Fruit fly (Drosophila melanogaster) whole organism, adult: ENCODE results near the gene CG42671.

Source experiments
- CG33017 ChIP-seq: fragments of 200-800 bp; sonication (Bioruptor generic); optimal IDR thresholded peaks from 2 replicates; lab custom pipeline; 2018; ENCODE audit warnings: missing biosample characterization, mild to moderate bottlenecking, missing genetic modification characterization, moderate library complexity
- CG7045 ChIP-seq: fragments of 200-800 bp; sonication (Bioruptor generic); optimal IDR thresholded peaks from 2 replicates; lab custom pipeline; 2017; ENCODE audit warnings: missing biosample characterization, mild to moderate bottlenecking, missing genetic modification characterization
- CG7101 ChIP-seq: fragments of 200-800 bp; sonication (Bioruptor generic); optimal IDR thresholded peaks from 2 replicates; lab custom pipeline; 2018; ENCODE audit warnings: missing biosample characterization, mild to moderate bottlenecking, missing genetic modification characterization, moderate library complexity
- Hr96 ChIP-seq: fragments of 200-800 bp; sonication (Bioruptor generic); optimal IDR thresholded peaks from 2 replicates; lab custom pipeline; 2016; ENCODE audit warnings: missing biosample characterization, missing genetic modification characterization
- Mnt ChIP-seq: fragments of 200-800 bp; sonication (Bioruptor generic); optimal IDR thresholded peaks from 2 replicates; lab custom pipeline; 2016; ENCODE audit warnings: missing biosample characterization, mild to moderate bottlenecking, missing genetic modification characterization
- bab1 ChIP-seq: fragments of 200-800 bp; sonication (Bioruptor generic); optimal IDR thresholded peaks from 3 replicates; lab custom pipeline; 2019; ENCODE audit warnings: missing biosample characterization, mild to moderate bottlenecking, missing genetic modification characterization, moderate library complexity
- cnc ChIP-seq, 2 experiments: fragments of >200 bp; optimal IDR thresholded peaks; 2 replicates each; lab custom pipeline; 2017
- kay ChIP-seq: fragments of 200-800 bp; sonication (Bioruptor generic); peaks from one replicate; lab custom pipeline; 2016; ENCODE audit warnings: missing biosample characterization, missing genetic modification characterization, borderline replicate concordance
- pad ChIP-seq: fragments of 200-800 bp; sonication (Bioruptor generic); optimal IDR thresholded peaks from 3 replicates; lab custom pipeline; 2017; ENCODE audit warnings: missing biosample characterization, missing genetic modification characterization, mild to moderate bottlenecking, moderate library complexity, missing genetic modification reagents

- no peak for TF ChIP-seq pad (GFP tag; lab: Kevin White, UChicago)
- no peak for TF ChIP-seq CG7045 (GFP tag; lab: Kevin White, UChicago)
- no peak for TF ChIP-seq bab1 (GFP tag; lab: Kevin White, UChicago)
- TF ChIP-seq Hr96 (GFP tag; lab: Kevin White, UChicago): no peak
- no peak for TF ChIP-seq Mnt (GFP tag; lab: Kevin White, UChicago)
- no peak for TF ChIP-seq CG7101 (tag; lab: Kevin White, UChicago)
- no peak for TF ChIP-seq kay (GFP tag; lab: Kevin White, UChicago)
- TF ChIP-seq CG33017 (tag; lab: Kevin White, UChicago): no peak
- TF ChIP-seq cnc (optimal IDR thresholded peaks at IDR 0.05; lab: Kevin White, UChicago): no peak
These were observed 58.7 kb downstream of the CG42671 start for dm6 chr3L:11273013-11273343.
